Worm (Caenorhabditis elegans) whole organism, early embryonic: Measurements from ENCODE around the gene Y57E12B.11.

Experiments used
- B0310.2 ChIP-seq: sonication (generic microtip); optimal IDR thresholded peaks from 2 replicates; lab custom pipeline; 2016; ENCODE audit warnings: mild to moderate bottlenecking, missing genetic modification characterization, missing compliant biosample characterization
- F13C5.2 ChIP-seq: sonication (generic microtip); optimal IDR thresholded peaks from 2 replicates; lab custom pipeline; 2017; ENCODE audit warnings: mild to moderate bottlenecking, missing genetic modification characterization, inconsistent platforms, missing compliant biosample characterization
- ama-1 ChIP-seq: fragments of 150-350 bp; optimal IDR thresholded peaks from 2 replicates; lab custom pipeline; 2014
- ceh-13 ChIP-seq: fragments of 200-800 bp; sonication (Bioruptor generic); optimal IDR thresholded peaks from 2 replicates; lab custom pipeline; 2018; ENCODE audit warnings: mild to moderate bottlenecking, missing genetic modification characterization, missing compliant biosample characterization
- ceh-36 ChIP-seq: sonication (generic microtip); optimal IDR thresholded peaks from 2 replicates; lab custom pipeline; 2016; ENCODE audit warnings: missing genetic modification characterization, inconsistent platforms, missing compliant biosample characterization
- ets-7 ChIP-seq: sonication (generic microtip); optimal IDR thresholded peaks from 2 replicates; lab custom pipeline; 2016; ENCODE audit warnings: missing genotype, missing genetic modification characterization, missing compliant biosample characterization
- flt-1 ChIP-seq: fragments of 200-800 bp; sonication (Bioruptor generic); IDR thresholded peaks from 2 replicates; pipeline ENCODE4 v1.3.6; 2022; ENCODE audit warnings: missing genetic modification characterization, missing compliant biosample characterization
- hmg-4 ChIP-seq: fragments of 200-800 bp; sonication (Bioruptor generic); optimal IDR thresholded peaks from 2 replicates; lab custom pipeline; 2018; ENCODE audit warnings: mild to moderate bottlenecking, missing genetic modification characterization, missing compliant biosample characterization
- hnd-1 ChIP-seq: sonication (generic microtip); optimal IDR thresholded peaks from 2 replicates; lab custom pipeline; 2016; ENCODE audit warnings: missing genetic modification characterization, missing compliant biosample characterization
- pes-1 ChIP-seq: fragments of 200-800 bp; sonication (Bioruptor generic); IDR thresholded peaks from 2 replicates; pipeline ENCODE4 v1.3.6; 2022; ENCODE audit warnings: missing genetic modification reagents, missing genetic modification characterization, missing compliant biosample characterization
- sea-1 ChIP-seq: fragments of 200-800 bp; sonication (Bioruptor generic); conservative IDR thresholded peaks from 2 replicates; pipeline ENCODE4 v1.3.6; 2022; ENCODE audit warnings: missing genetic modification characterization, missing compliant biosample characterization
- tbx-11 ChIP-seq: fragments of 200-800 bp; sonication (Bioruptor generic); IDR thresholded peaks from 2 replicates; pipeline ENCODE4 v1.3.6; 2022; ENCODE audit warnings: missing genetic modification characterization, missing compliant biosample characterization
- tbx-37 ChIP-seq: fragments of 200-800 bp; sonication (Bioruptor generic); conservative IDR thresholded peaks from 2 replicates; pipeline ENCODE4 v1.3.6; 2022; ENCODE audit warnings: missing genetic modification reagents, missing genetic modification characterization, missing compliant biosample characterization

DNA sequence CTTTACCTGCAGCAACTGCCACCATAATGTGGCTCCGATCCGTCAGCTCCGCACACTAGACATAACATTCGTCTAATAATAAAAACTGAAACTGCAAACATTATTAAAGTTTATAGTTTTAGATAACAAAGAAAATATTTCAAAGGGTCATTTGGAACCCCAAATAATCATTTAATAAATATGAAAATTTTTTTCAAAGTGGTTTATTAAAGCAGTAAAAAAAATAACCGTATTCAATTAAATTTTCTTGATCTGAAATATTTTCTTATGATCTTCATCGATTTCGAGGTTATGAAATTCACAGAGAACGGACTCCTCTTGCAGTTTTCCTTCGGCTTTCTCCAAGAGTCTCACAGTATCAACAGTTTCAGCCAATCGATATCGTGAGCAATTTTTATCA lies 36.3 kb upstream of the Y57E12B.11 start, which contains the start of gene nhr-163:
- TF ChIP-seq F13C5.2 (tag; lab: Kevin White, UChicago) (no peak), ceh-13 (GFP tag; lab: Kevin White, UChicago) (no peak), hmg-4 (no peak), ets-7 (no peak), ama-1 (no peak), B0310.2 (tag; lab: Kevin White, UChicago) (no peak), pes-1 (GFP tag; lab: Robert Waterston, UW) (no peak), flt-1 (GFP tag; lab: Robert Waterston, UW) (no peak), hnd-1 (no peak), tbx-37 (GFP tag; lab: Robert Waterston, UW) (no peak), sea-1 (GFP tag; lab: Robert Waterston, UW) (no peak), ceh-36 (no peak), tbx-11 (GFP tag; lab: Robert Waterston, UW) (no peak)
